Worm (Caenorhabditis elegans): ENCODE data around the gene fbxa-69.

fbxa-69 gene

ce11 chrV:15766122-15766594, 49.6 kb downstream of the fbxa-69 start, which contains the start of the genes haf-3 and F57A10.2 (continued):
- TF ChIP-seq lim-7 (GFP tag; IDR thresholded peaks at IDR 0.05) (no peak), madf-5 (GFP tag; IDR thresholded peaks at IDR 0.05) (no peak), fos-1 (tag; optimal IDR thresholded peaks at IDR 0.05) (no peak), nhr-10 (tag; optimal IDR thresholded peaks at IDR 0.05) (no peak), nhr-111 (GFP tag; optimal IDR thresholded peaks at IDR 0.05) (no peak), nhr-42 (GFP tag; IDR thresholded peaks at IDR 0.05) (no peak), cey-2 (tag; optimal IDR thresholded peaks at IDR 0.05; ENCODE audit: borderline replicate concordance, insufficient read depth) (no peak), arid-1 (GFP tag; conservative IDR thresholded peaks at IDR 0.05) (0 out of 2 replicates have a peak, but pooled peaks have one; percentile 37), lin-39 (tag; optimal IDR thresholded peaks at IDR 0.05) (no peak), vab-7 (GFP tag; IDR thresholded peaks at IDR 0.05) (peak; percentile 43; the same call in 1 of the 2 replicates), daf-16 (GFP tag; optimal IDR thresholded peaks at IDR 0.05) (peak in 1 of 2 experiments; percentile 58), daf-16 (tag; optimal IDR thresholded peaks at IDR 0.05) (peak; percentile 42), mdl-1 (tag; optimal IDR thresholded peaks at IDR 0.05) (peak in 1 of 2 experiments; percentile 21), Y5F2A.4 (GFP tag; optimal IDR thresholded peaks at IDR 0.05) (peak; percentile 40), lin-13 (GFP tag; optimal IDR thresholded peaks at IDR 0.05) (peak; percentile 83), skn-1 (tag; optimal IDR thresholded peaks at IDR 0.05) (no peak), hlh-11 (tag; optimal IDR thresholded peaks at IDR 0.05) (peak; percentile 82), F44E2.7 (GFP tag; IDR thresholded peaks at IDR 0.05) (no peak), ceh-44 (GFP tag; IDR thresholded peaks at IDR 0.05) (no peak), T26A8.4 (GFP tag; IDR thresholded peaks at IDR 0.05) (peak; percentile 94), egl-43 (GFP tag; IDR thresholded peaks at IDR 0.05) (no peak)
